Worm (Caenorhabditis elegans) whole organism, L3 larva: Measurements from ENCODE around the gene T12G3.11.

Experiments
- ZK546.5 ChIP-seq: sonication (generic microtip); optimal IDR thresholded peaks from 2 replicates; lab custom pipeline; 2017; ENCODE audit warnings: missing biosample characterization, missing genetic modification characterization
- ceh-82 ChIP-seq: fragments of 150-350 bp; optimal IDR thresholded peaks from 2 replicates; lab custom pipeline; 2014; ENCODE audit warnings: missing biosample characterization, missing genetic modification characterization
- elt-2 ChIP-seq: sonication (generic microtip); optimal IDR thresholded peaks from 2 replicates; lab custom pipeline; 2016; ENCODE audit warnings: missing genetic modification reagents, mild to moderate bottlenecking, missing genetic modification characterization, missing compliant biosample characterization
- fkh-10 ChIP-seq: sonication (generic microtip); optimal IDR thresholded peaks from 2 replicates; lab custom pipeline; 2017; ENCODE audit warnings: missing biosample characterization, missing genetic modification reagents, missing genetic modification characterization
- mdl-1 ChIP-seq: fragments of 150-350 bp; optimal IDR thresholded peaks from 2 replicates; lab custom pipeline; 2014; ENCODE audit warnings: missing biosample characterization, missing genetic modification characterization
- nhr-11 ChIP-seq: fragments of 150-350 bp; optimal IDR thresholded peaks from 2 replicates; lab custom pipeline; 2014; ENCODE audit warnings: missing biosample characterization, missing genetic modification characterization
- snpc-4 ChIP-seq: fragments of 150-350 bp; optimal IDR thresholded peaks from 2 replicates; lab custom pipeline; 2014; ENCODE audit warnings: missing biosample characterization, missing genetic modification characterization
- unc-62 ChIP-seq: fragments of 150-350 bp; sonication (generic microtip); optimal IDR thresholded peaks from 4 replicates; lab custom pipeline; 2014; ENCODE audit warnings: missing biosample characterization, missing genetic modification reagents, missing genetic modification characterization
- zag-1 ChIP-seq: fragments of 150-350 bp; optimal IDR thresholded peaks from 2 replicates; lab custom pipeline; 2014; ENCODE audit warnings: missing biosample characterization, missing genetic modification characterization

DNA sequence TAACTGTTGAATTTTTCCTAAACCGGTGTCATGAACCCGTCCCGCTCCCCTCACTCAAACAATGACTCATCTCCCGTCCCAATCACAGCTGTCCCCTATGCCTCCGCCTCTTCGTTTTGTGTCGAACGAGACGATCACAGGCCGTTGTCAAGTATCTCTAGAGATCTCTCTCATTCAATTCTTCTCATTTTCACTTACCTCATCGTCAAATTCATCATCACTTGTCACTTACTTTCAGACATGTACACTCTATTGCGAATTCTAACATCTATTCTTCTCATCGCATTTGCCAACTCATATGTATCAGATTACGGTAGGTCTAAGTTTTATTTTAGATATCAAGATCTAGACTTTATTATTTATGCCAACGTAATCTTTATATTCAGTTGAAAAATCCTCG lies 27.9 kb upstream of the T12G3.11 start, which contains the start of gene K08E4.3:
- TF ChIP-seq nhr-11 (no peak), elt-2 (tag; lab: Kevin White, UChicago) (no peak), zag-1 (tag; lab: Kevin White, UChicago) (no peak), mdl-1 (tag; lab: Kevin White, UChicago) (no peak), ceh-82 (tag; lab: Kevin White, UChicago) (no peak), fkh-10 (no peak), unc-62 (peak; percentile 33), ZK546.5 (no peak), snpc-4 (tag; lab: Kevin White, UChicago) (no peak)
